Fruit fly (Drosophila melanogaster) Kc167 (cell line): ENCODE data around the gene blot.

ENCODE experiments used
- Myc ChIP-seq: fragments of >200 bp; optimal IDR thresholded peaks from 2 replicates; lab custom pipeline; 2017; ENCODE audit warnings: missing external identifiers
- Sin3A ChIP-seq: fragments of >200 bp; optimal IDR thresholded peaks from 2 replicates; lab custom pipeline; 2018; ENCODE audit warnings: missing external identifiers
- h ChIP-seq: fragments of >200 bp; optimal IDR thresholded peaks from 3 replicates; lab custom pipeline; 2018; ENCODE audit warnings: missing external identifiers
- insv ChIP-seq: fragments of >200 bp; optimal IDR thresholded peaks from 3 replicates; lab custom pipeline; 2018; ENCODE audit warnings: missing external identifiers
- psq ChIP-seq: fragments of >200 bp; optimal IDR thresholded peaks from 2 replicates; lab custom pipeline; 2017; ENCODE audit warnings: missing external identifiers
- ttk ChIP-seq: sonication (Bioruptor generic); optimal IDR thresholded peaks from 2 replicates; lab custom pipeline; 2017; ENCODE audit warnings: missing external identifiers

The blot gene

dm6 chr3L:17364023-17364422 is 57.3 kb downstream of the blot start:
- TF ChIP-seq insv (no peak), ttk (lab: Kevin White, UChicago) (no peak), psq (lab: Kevin White, UChicago) (no peak), Sin3A (lab: Kevin White, UChicago) (no peak), h (no peak)

- TF ChIP-seq insv (no peak), h (no peak), Myc (lab: Kevin White, UChicago) (no peak), ttk (lab: Kevin White, UChicago) (no peak), Sin3A (lab: Kevin White, UChicago) (no peak), psq (lab: Kevin White, UChicago) (no peak)
These were observed 58.4 kb downstream of the blot start for dm6 chr3L:17362940-17363339.

DNA sequence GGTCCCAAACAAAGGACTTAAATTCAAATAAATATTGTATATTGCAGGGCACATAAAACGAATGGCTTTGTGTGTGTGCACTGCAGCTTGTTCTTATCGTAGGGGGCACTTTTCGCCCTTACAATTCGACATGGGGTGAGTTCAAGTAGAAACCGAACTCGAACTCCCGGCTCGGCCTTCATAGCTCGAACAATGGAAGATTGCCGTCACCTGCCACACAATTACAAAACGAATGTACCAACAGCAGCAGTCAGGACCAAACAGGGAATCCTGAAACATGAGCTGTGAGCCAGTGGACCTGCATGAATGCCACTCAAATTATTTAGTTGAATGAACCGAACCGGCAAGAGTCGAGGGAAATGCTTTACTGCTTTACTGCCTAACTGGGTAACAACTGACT is 59.4 kb downstream of the blot start:
- TF ChIP-seq Sin3A (lab: Kevin White, UChicago) (no peak), psq (lab: Kevin White, UChicago) (no peak), ttk (lab: Kevin White, UChicago) (no peak), Myc (lab: Kevin White, UChicago) (no peak), h (no peak), insv (no peak)

dm6 chr3L:17359225-17359773 is 62.0 kb downstream of the blot start, which contains the start of gene tap:
Gene tap (plus strand): TSS chr3L:17359682.
- TF ChIP-seq h (no peak), Myc (lab: Kevin White, UChicago) (no peak), ttk (lab: Kevin White, UChicago) (no peak), insv (no peak)

dm6 chr3L:17358490-17358889 is 62.8 kb downstream of the blot start:
- TF ChIP-seq Sin3A (lab: Kevin White, UChicago), result no peak
- TF ChIP-seq Myc (lab: Kevin White, UChicago), result no peak
- TF ChIP-seq psq (lab: Kevin White, UChicago), result no peak
- no peak for TF ChIP-seq insv
- no peak for TF ChIP-seq ttk (lab: Kevin White, UChicago)
- no peak for TF ChIP-seq h

DNA sequence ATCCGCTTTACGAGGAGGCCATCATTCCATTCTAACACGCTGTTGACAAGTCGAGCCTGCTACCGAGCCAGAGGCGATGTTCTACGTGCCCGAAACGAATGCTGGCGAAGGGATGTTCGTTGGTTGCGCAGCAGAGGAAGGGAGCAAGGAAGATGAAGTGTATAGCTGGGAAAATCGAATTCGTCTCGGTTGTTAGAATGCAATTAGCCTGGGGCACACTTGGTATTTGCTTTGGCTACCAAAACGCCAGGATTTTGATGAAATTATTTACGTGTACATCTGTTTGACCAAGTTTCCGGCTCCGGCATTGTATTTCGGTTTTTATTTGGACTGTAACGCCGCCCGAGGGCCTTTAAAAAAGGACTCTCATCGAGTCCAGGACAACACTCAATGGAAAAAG is 63.9 kb downstream of the blot start:
- TF ChIP-seq Myc (lab: Kevin White, UChicago) (no peak), h (no peak), insv (no peak), psq (lab: Kevin White, UChicago) (no peak), ttk (lab: Kevin White, UChicago) (no peak), Sin3A (lab: Kevin White, UChicago) (no peak)

dm6 chr3L:17352812-17353211 is 68.5 kb downstream of the blot start:
- TF ChIP-seq Sin3A (lab: Kevin White, UChicago), result no peak
- TF ChIP-seq h, result no peak
- TF ChIP-seq insv, result no peak
- no peak for TF ChIP-seq ttk (lab: Kevin White, UChicago)
- TF ChIP-seq psq (lab: Kevin White, UChicago), result no peak
- TF ChIP-seq Myc (lab: Kevin White, UChicago), result no peak

DNA sequence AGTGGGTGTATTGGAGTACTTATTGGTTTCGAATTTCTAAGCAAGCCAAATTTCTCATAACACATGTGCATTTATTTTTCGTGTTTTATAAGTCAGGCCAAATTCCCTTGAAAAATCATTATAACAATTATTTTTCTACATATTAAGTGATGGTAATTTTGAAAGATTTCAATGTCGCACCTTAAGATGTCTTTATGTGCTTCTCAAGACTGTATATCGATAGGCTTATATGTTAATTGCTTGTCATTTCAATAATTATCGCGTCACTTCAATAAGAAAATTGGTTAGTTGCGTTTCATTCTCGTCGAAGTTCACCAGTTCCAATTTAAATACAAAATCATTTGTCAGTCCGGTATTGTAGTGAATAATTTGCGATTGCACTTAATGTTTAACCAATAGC is 69.8 kb downstream of the blot start, which contains the start of gene CG7692:
Gene CG7692 (plus strand): TSS at position 301 of the 400 bp plus-strand sequence.
- TF ChIP-seq h (no peak), psq (lab: Kevin White, UChicago) (no peak), Myc (lab: Kevin White, UChicago) (no peak), ttk (lab: Kevin White, UChicago) (no peak), Sin3A (lab: Kevin White, UChicago) (no peak), insv (no peak)

DNA sequence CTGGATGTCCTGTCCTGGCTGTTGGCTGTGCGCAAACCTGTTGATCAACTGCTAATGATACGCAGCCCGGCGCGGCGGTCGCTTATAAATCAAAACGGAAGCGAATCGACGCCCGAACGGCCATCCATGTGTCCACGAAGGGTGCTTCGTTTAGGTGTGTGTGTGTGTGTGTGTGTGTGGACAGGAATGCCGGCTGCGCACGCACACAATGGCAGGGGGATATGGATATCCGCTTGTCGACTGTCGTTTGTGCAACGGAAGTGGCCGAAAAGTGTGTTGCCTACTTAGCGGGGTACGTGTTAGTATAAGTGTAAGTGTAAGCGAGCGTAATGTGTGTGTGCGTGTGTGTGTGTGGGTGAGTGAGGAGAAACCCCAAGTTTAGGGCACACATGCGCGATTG is 71.7 kb downstream of the blot start, which contains the start of gene Mip:
Gene Mip (minus strand): TSS at position 63 of the 400 bp plus-strand sequence.
- TF ChIP-seq Myc (lab: Kevin White, UChicago) (no peak), psq (lab: Kevin White, UChicago) (no peak), insv (no peak), Sin3A (lab: Kevin White, UChicago) (no peak), ttk (lab: Kevin White, UChicago) (no peak), h (no peak)

dm6 chr3L:17346393-17346792 is 74.9 kb downstream of the blot start:
- TF ChIP-seq ttk (lab: Kevin White, UChicago) (no peak), Myc (lab: Kevin White, UChicago) (no peak), insv (no peak), psq (lab: Kevin White, UChicago) (no peak), Sin3A (lab: Kevin White, UChicago) (no peak), h (no peak)
